Fruit fly (Drosophila melanogaster): Measurements from ENCODE around the gene CG12155.

- TF ChIP-seq CG8478 (optimal IDR thresholded peaks at IDR 0.05): no peak
- TF ChIP-seq CTCF (optimal IDR thresholded peaks at IDR 0.05): no peak
These were observed 33.0 kb upstream of the CG12155 start for dm6 chrX:7695391-7696053.

Data from S2 (cell line).